Worm (Caenorhabditis elegans) whole organism, late embryonic: ENCODE measurements around the gene ZK637.14.
A peak's percentile ranks its signal among the peaks of the same experiment; 100 is the strongest.

Experiments used
- pag-3 ChIP-seq: sonication (generic microtip); optimal IDR thresholded peaks from 2 replicates; lab custom pipeline; 2016; ENCODE audit warnings: missing compliant biosample characterization, missing genetic modification characterization, borderline replicate concordance
- unc-55 ChIP-seq: sonication (generic microtip); optimal IDR thresholded peaks from 2 replicates; lab custom pipeline; 2017; ENCODE audit warnings: missing biosample characterization, missing genetic modification reagents, missing genetic modification characterization

- TF ChIP-seq unc-55 (GFP tag; lab: Kevin White, UChicago) (peak; percentile 0), pag-3 (tag; lab: Kevin White, UChicago) (no peak)
These were observed 16.1 kb upstream of the ZK637.14 start, which contains the start of gene unc-32 for ce11 chrIII:8904914-8905665.
